Fruit fly (Drosophila melanogaster) whole organism, embryonic: ENCODE results near the gene LManIV.

Experiments
- Adf1 ChIP-seq: fragments of 200-800 bp; sonication (Bioruptor generic); IDR thresholded peaks from 2 replicates; pipeline ENCODE4 v1.3.6; 2022; ENCODE audit warnings: missing biosample characterization, missing genetic modification characterization
- Atf6 ChIP-seq: fragments of 200-800 bp; sonication (Bioruptor generic); IDR thresholded peaks from 2 replicates; pipeline ENCODE4 v1.3.6; 2022; ENCODE audit warnings: missing biosample characterization, missing genetic modification characterization
- B-H1 ChIP-seq: fragments of 200-800 bp; sonication (Bioruptor generic); IDR thresholded peaks from 3 replicates; pipeline ENCODE4 v1.3.6; 2022; ENCODE audit warnings: missing biosample characterization, missing genetic modification characterization
- CG10431 ChIP-seq: fragments of 200-800 bp; sonication (Bioruptor generic); optimal IDR thresholded peaks from 3 replicates; lab custom pipeline; 2018; ENCODE audit warnings: missing biosample characterization, mild to moderate bottlenecking, missing genetic modification characterization
- CG11093 ChIP-seq: fragments of 200-800 bp; sonication (Bioruptor generic); IDR thresholded peaks from 3 replicates; pipeline ENCODE4 v1.3.6; 2022; ENCODE audit warnings: missing biosample characterization, missing genetic modification characterization
- CG11723 ChIP-seq: fragments of 200-800 bp; sonication (Bioruptor generic); optimal IDR thresholded peaks from 2 replicates; lab custom pipeline; 2017; ENCODE audit warnings: missing biosample characterization, mild to moderate bottlenecking, missing genetic modification characterization
- CG12219 ChIP-seq: fragments of 200-800 bp; sonication (Bioruptor generic); optimal IDR thresholded peaks from 3 replicates; lab custom pipeline; 2018; ENCODE audit warnings: missing biosample characterization, mild to moderate bottlenecking, missing genetic modification characterization
- CG14710 ChIP-seq: fragments of 200-800 bp; sonication (Bioruptor generic); optimal IDR thresholded peaks from 3 replicates; lab custom pipeline; 2019; ENCODE audit warnings: missing biosample characterization, mild to moderate bottlenecking, missing genetic modification characterization, moderate library complexity
- CG1602 ChIP-seq: fragments of 200-800 bp; sonication (Bioruptor generic); optimal IDR thresholded peaks from 3 replicates; lab custom pipeline; 2016; ENCODE audit warnings: missing biosample characterization, missing genetic modification characterization
- CG16815 ChIP-seq: fragments of 200-800 bp; sonication (Bioruptor generic); optimal IDR thresholded peaks from 3 replicates; lab custom pipeline; 2017; ENCODE audit warnings: missing biosample characterization, mild to moderate bottlenecking, missing genetic modification characterization
- CG16863 ChIP-seq: fragments of 200-800 bp; sonication (Bioruptor generic); optimal IDR thresholded peaks from 3 replicates; lab custom pipeline; 2016; ENCODE audit warnings: missing biosample characterization, missing genetic modification characterization
- CG17912 ChIP-seq: fragments of 200-800 bp; sonication (Bioruptor generic); optimal IDR thresholded peaks from 2 replicates; lab custom pipeline; 2018; ENCODE audit warnings: missing biosample characterization, mild to moderate bottlenecking, missing genetic modification characterization
- CG3065 ChIP-seq: fragments of 200-800 bp; sonication (Bioruptor generic); optimal IDR thresholded peaks from 2 replicates; lab custom pipeline; 2016; ENCODE audit warnings: missing biosample characterization, missing genetic modification characterization
- CG31388 ChIP-seq: fragments of 200-800 bp; sonication (Bioruptor generic); optimal IDR thresholded peaks from 2 replicates; lab custom pipeline; 2016; ENCODE audit warnings: missing biosample characterization, missing genetic modification characterization
- CG6272 ChIP-seq: fragments of 200-800 bp; sonication (Bioruptor generic); IDR thresholded peaks from 2 replicates; pipeline ENCODE4 v1.3.6; 2022; ENCODE audit warnings: missing biosample characterization, missing genetic modification characterization
- CG6654 ChIP-seq: fragments of 200-800 bp; sonication (Bioruptor generic); optimal IDR thresholded peaks from 2 replicates; lab custom pipeline; 2017; ENCODE audit warnings: missing biosample characterization, mild to moderate bottlenecking, missing genetic modification characterization
- CG6854 ChIP-seq: fragments of 200-800 bp; sonication (Bioruptor generic); optimal IDR thresholded peaks from 3 replicates; lab custom pipeline; 2017; ENCODE audit warnings: missing biosample characterization, mild to moderate bottlenecking, missing genetic modification characterization
- CG7745 ChIP-seq: fragments of 200-800 bp; sonication (Bioruptor generic); optimal IDR thresholded peaks from 2 replicates; lab custom pipeline; 2018; ENCODE audit warnings: missing biosample characterization, mild to moderate bottlenecking, missing genetic modification characterization, moderate library complexity
- CG7786 ChIP-seq: fragments of 200-800 bp; sonication (Bioruptor generic); optimal IDR thresholded peaks from 2 replicates; lab custom pipeline; 2016; ENCODE audit warnings: missing biosample characterization, missing genetic modification characterization
- CG9932 ChIP-seq: fragments of 200-800 bp; sonication (Bioruptor generic); IDR thresholded peaks from 2 replicates; pipeline ENCODE4 v1.3.6; 2022; ENCODE audit warnings: missing biosample characterization, missing genetic modification characterization
- Fer3 ChIP-seq: fragments of 200-800 bp; sonication (Bioruptor generic); optimal IDR thresholded peaks from 2 replicates; lab custom pipeline; 2018; ENCODE audit warnings: missing biosample characterization, mild to moderate bottlenecking, missing genetic modification characterization, moderate library complexity
- Hey ChIP-seq: fragments of 200-800 bp; sonication (Bioruptor generic); optimal IDR thresholded peaks from 3 replicates; lab custom pipeline; 2018; ENCODE audit warnings: missing biosample characterization, mild to moderate bottlenecking, missing genetic modification characterization
- Jarid2 ChIP-seq: fragments of 200-800 bp; sonication (Bioruptor generic); optimal IDR thresholded peaks from 3 replicates; lab custom pipeline; 2017; ENCODE audit warnings: mild to moderate bottlenecking, missing biosample characterization, missing genetic modification reagents, missing genetic modification characterization
- Lim3 ChIP-seq: fragments of 200-800 bp; sonication (Bioruptor generic); IDR thresholded peaks from 2 replicates; pipeline ENCODE4 v1.3.6; 2022; ENCODE audit warnings: missing biosample characterization, missing genetic modification characterization
- Lpt ChIP-seq: fragments of >200 bp; optimal IDR thresholded peaks from 2 replicates; lab custom pipeline; 2018; ENCODE audit warnings: missing biosample characterization, missing genetic modification characterization
- Myb ChIP-seq: fragments of 200-800 bp; sonication (Bioruptor generic); optimal IDR thresholded peaks from 2 replicates; lab custom pipeline; 2016; ENCODE audit warnings: missing biosample characterization, missing genetic modification characterization
- NFAT ChIP-seq: fragments of 200-800 bp; sonication (Bioruptor generic); IDR thresholded peaks from 2 replicates; pipeline ENCODE4 v1.3.6; 2022; ENCODE audit warnings: missing biosample characterization, missing genetic modification characterization
- NK7.1 ChIP-seq: fragments of 200-800 bp; sonication (Bioruptor generic); optimal IDR thresholded peaks from 3 replicates; lab custom pipeline; 2016; ENCODE audit warnings: missing biosample characterization, missing genetic modification characterization
- Nf-YC ChIP-seq: fragments of 200-800 bp; optimal IDR thresholded peaks from 3 replicates; lab custom pipeline; 2019; ENCODE audit warnings: missing biosample characterization, mild to moderate bottlenecking, missing genetic modification characterization, moderate library complexity
- NfI ChIP-seq: fragments of 200-800 bp; sonication (Bioruptor generic); optimal IDR thresholded peaks from 3 replicates; lab custom pipeline; 2018; ENCODE audit warnings: missing biosample characterization, mild to moderate bottlenecking, missing genetic modification characterization, moderate library complexity
- Oaz ChIP-seq: fragments of 200-800 bp; sonication (Bioruptor generic); IDR thresholded peaks from 2 replicates; pipeline ENCODE4 v1.3.6; 2022; ENCODE audit warnings: missing biosample characterization, missing genetic modification characterization
- Rx ChIP-seq: fragments of 200-800 bp; sonication (Bioruptor generic); IDR thresholded peaks from 2 replicates; pipeline ENCODE4 v1.3.6; 2022; ENCODE audit warnings: missing biosample characterization, missing genetic modification characterization
- ac ChIP-seq: fragments of 200-800 bp; sonication (Bioruptor generic); optimal IDR thresholded peaks from 3 replicates; lab custom pipeline; 2017; ENCODE audit warnings: missing biosample characterization, mild to moderate bottlenecking, missing genetic modification characterization
- da ChIP-seq: fragments of 200-800 bp; sonication (Bioruptor generic); optimal IDR thresholded peaks from 2 replicates; lab custom pipeline; 2016; ENCODE audit warnings: missing biosample characterization, missing genetic modification characterization
- dati ChIP-seq: fragments of 200-800 bp; sonication (Bioruptor generic); IDR thresholded peaks from 2 replicates; pipeline ENCODE4 v1.3.6; 2022; ENCODE audit warnings: missing biosample characterization, missing genetic modification characterization
- disco-r ChIP-seq: fragments of 200-800 bp; sonication (Bioruptor generic); optimal IDR thresholded peaks from 2 replicates; lab custom pipeline; 2016; ENCODE audit warnings: missing biosample characterization, missing genetic modification characterization
- dmrt99B ChIP-seq: fragments of 200-800 bp; sonication (Bioruptor generic); optimal IDR thresholded peaks from 2 replicates; lab custom pipeline; 2018; ENCODE audit warnings: missing biosample characterization, mild to moderate bottlenecking, missing genetic modification characterization, moderate library complexity
- eve ChIP-seq, 2 experiments: fragments of >200 bp; optimal IDR thresholded peaks; 2 replicates each; lab custom pipeline; 2017; ENCODE audit warnings: missing biosample characterization in 2 of 2, missing genetic modification characterization in 2 of 2
- eyg ChIP-seq: fragments of 200-800 bp; sonication (Bioruptor generic); optimal IDR thresholded peaks from 3 replicates; lab custom pipeline; 2016; ENCODE audit warnings: missing biosample characterization, missing genetic modification characterization
- grn ChIP-seq: fragments of 200-800 bp; sonication (Bioruptor generic); optimal IDR thresholded peaks from 3 replicates; lab custom pipeline; 2017; ENCODE audit warnings: missing biosample characterization, missing genetic modification characterization
- kay ChIP-seq: fragments of 200-800 bp; sonication (Bioruptor generic); optimal IDR thresholded peaks from 2 replicates; lab custom pipeline; 2016; ENCODE audit warnings: missing biosample characterization, missing genetic modification characterization
- ken ChIP-seq: fragments of 200-800 bp; sonication (Bioruptor generic); IDR thresholded peaks from 3 replicates; pipeline ENCODE4 v1.3.6; 2022; ENCODE audit warnings: missing biosample characterization, missing genetic modification characterization
- onecut ChIP-seq: fragments of 200-800 bp; sonication (Bioruptor generic); IDR thresholded peaks from 2 replicates; pipeline ENCODE4 v1.3.6; 2022; ENCODE audit warnings: missing biosample characterization, missing genetic modification characterization
- org-1 ChIP-seq: fragments of 200-800 bp; sonication (Bioruptor generic); optimal IDR thresholded peaks from 2 replicates; lab custom pipeline; 2017; ENCODE audit warnings: missing biosample characterization, missing genetic modification characterization
- pb ChIP-seq: fragments of 200-800 bp; sonication (Bioruptor generic); optimal IDR thresholded peaks from 3 replicates; lab custom pipeline; 2016; ENCODE audit warnings: missing biosample characterization, missing genetic modification characterization
- pum ChIP-seq: fragments of 200-800 bp; sonication (Bioruptor generic); optimal IDR thresholded peaks from 2 replicates; lab custom pipeline; 2016; ENCODE audit warnings: missing biosample characterization, missing genetic modification characterization
- so ChIP-seq: fragments of 200-800 bp; sonication (Bioruptor generic); IDR thresholded peaks from 3 replicates; pipeline ENCODE4 v1.3.6; 2022; ENCODE audit warnings: missing biosample characterization, missing genetic modification characterization
- sob ChIP-seq: fragments of 200-800 bp; sonication (Bioruptor generic); IDR thresholded peaks from 2 replicates; pipeline ENCODE4 v1.3.6; 2022; ENCODE audit warnings: missing biosample characterization, missing genetic modification characterization
- sr ChIP-seq: fragments of 200-800 bp; sonication (Bioruptor generic); IDR thresholded peaks from 3 replicates; pipeline ENCODE4 v1.3.6; 2022; ENCODE audit warnings: missing biosample characterization, missing genetic modification characterization
- unc-4 ChIP-seq: fragments of 200-800 bp; sonication (Bioruptor generic); IDR thresholded peaks from 2 replicates; pipeline ENCODE4 v1.3.6; 2022; ENCODE audit warnings: missing biosample characterization, missing genetic modification characterization; ENCODE audit not compliant: partially characterized antibody
- wor ChIP-seq: fragments of 200-800 bp; sonication (Bioruptor generic); IDR thresholded peaks from 2 replicates; pipeline ENCODE4 v1.3.6; 2022; ENCODE audit warnings: missing biosample characterization, missing genetic modification characterization
- yki ChIP-seq: fragments of >200 bp; optimal IDR thresholded peaks from 3 replicates; lab custom pipeline; 2018

The LManIV gene

DNA sequence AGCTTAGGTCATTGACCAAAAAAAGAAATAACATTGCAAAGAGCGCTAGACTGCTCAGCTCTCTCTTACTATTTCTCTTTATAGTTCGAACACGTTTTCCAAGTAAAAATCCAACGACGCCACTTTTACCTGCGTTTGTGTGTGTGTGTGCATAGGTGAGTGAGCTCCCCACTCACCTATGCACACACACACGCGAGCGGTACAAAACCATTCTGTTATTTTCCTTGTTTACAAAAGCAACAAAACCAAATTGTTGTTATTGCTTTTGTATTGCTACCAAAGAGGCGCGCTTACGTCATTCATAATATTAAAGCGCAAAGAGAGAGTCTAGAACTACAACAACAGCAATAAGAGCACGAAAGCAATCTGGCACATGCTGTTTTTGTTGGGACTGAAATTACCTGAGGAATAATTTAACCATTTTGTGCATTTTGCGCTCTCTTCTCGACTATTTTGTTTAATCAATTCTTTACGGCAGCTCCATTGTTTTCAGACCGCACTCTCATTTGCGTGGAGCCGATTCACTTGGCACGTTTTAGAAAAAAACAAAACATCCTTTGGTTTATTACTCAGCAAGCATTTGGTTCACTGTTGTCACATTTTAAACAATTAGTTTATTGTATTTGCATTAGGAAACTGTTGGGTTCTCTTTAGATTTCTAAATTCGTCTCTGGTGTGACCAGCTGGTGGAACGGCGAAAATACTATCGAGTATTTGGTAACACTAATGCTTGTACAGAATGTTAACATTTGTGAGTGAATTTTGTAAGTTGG is 32.0 kb downstream of the LManIV start, which contains the start of gene raw (continued):
- TF ChIP-seq NK7.1 (GFP tag; lab: Kevin White, UChicago) (no peak), NfI (GFP tag; lab: Kevin White, UChicago) (no peak), sob (peak; percentile 46; the same call in 1 of the 2 replicates), ken (GFP tag; lab: Robert Waterston, UW) (no peak), CG16863 (GFP tag; lab: Kevin White, UChicago) (no peak), Oaz (GFP tag; lab: Robert Waterston, UW) (no peak), CG16815 (GFP tag; lab: Kevin White, UChicago) (no peak), Lpt (GFP tag; lab: Kevin White, UChicago) (no peak), Adf1 (0 out of 2 replicates have a peak, but pooled peaks have one; percentile 13), dati (GFP tag; lab: Robert Waterston, UW) (no peak), pum (no peak), CG9932 (GFP tag; lab: Robert Waterston, UW) (no peak), CG6272 (no peak), Atf6 (GFP tag; lab: Robert Waterston, UW) (peak; percentile 14; the same call in 1 of the 2 replicates), org-1 (GFP tag; lab: Kevin White, UChicago) (no peak), unc-4 (no peak), pb (GFP tag; lab: Kevin White, UChicago) (no peak), eyg (no peak), CG31388 (GFP tag; lab: Kevin White, UChicago) (no peak), CG3065 (GFP tag; lab: Kevin White, UChicago) (no peak), wor (GFP tag; lab: Robert Waterston, UW) (no peak), sr (GFP tag; lab: Robert Waterston, UW) (no peak), Rx (GFP tag; lab: Robert Waterston, UW) (no peak), Lim3 (GFP tag; lab: Robert Waterston, UW) (no peak), CG11723 (GFP tag; lab: Kevin White, UChicago) (no peak), CG7745 (no peak), CG12219 (GFP tag; lab: Kevin White, UChicago) (peak; percentile 17), eve (GFP tag; optimal IDR thresholded peaks at IDR 0.05; lab: Kevin White, UChicago) (peak in 1 of 2 experiments; percentile 79), so (GFP tag; lab: Robert Waterston, UW) (no peak), Fer3 (tag; lab: Kevin White, UChicago) (no peak), NFAT (GFP tag; lab: Robert Waterston, UW) (no peak), CG7786 (GFP tag; lab: Kevin White, UChicago) (no peak), B-H1 (GFP tag; lab: Robert Waterston, UW) (no peak), Nf-YC (tag; lab: Kevin White, UChicago) (peak; percentile 4), da (GFP tag; lab: Kevin White, UChicago) (no peak), CG11093 (no peak), CG10431 (GFP tag; lab: Kevin White, UChicago) (peak; percentile 48), CG1602 (GFP tag; lab: Kevin White, UChicago) (no peak), onecut (GFP tag; lab: Robert Waterston, UW) (no peak), CG17912 (GFP tag; lab: Kevin White, UChicago) (no peak), dmrt99B (tag; lab: Kevin White, UChicago) (no peak), CG6654 (GFP tag; lab: Kevin White, UChicago) (no peak), CG6854 (GFP tag; lab: Kevin White, UChicago) (peak; percentile 12), Hey (peak; percentile 39), Myb (GFP tag; lab: Kevin White, UChicago) (no peak), CG14710 (tag; lab: Kevin White, UChicago) (no peak), grn (no peak), Jarid2 (GFP tag; lab: Kevin White, UChicago) (no peak), yki (no peak), kay (GFP tag; lab: Kevin White, UChicago) (no peak), disco-r (no peak), ac (GFP tag; lab: Kevin White, UChicago) (no peak)
